Fruit fly (Drosophila melanogaster) whole organism, wandering third instar larva: ENCODE data around the gene UQCR-Q.
A peak's percentile ranks its signal among the peaks of the same experiment; 100 is the strongest.

Source experiments
- Abd-B ChIP-seq: fragments of >200 bp; optimal IDR thresholded peaks from 2 replicates; lab custom pipeline; 2017; ENCODE audit warnings: missing biosample characterization, missing genetic modification characterization
- CG32264 ChIP-seq: fragments of 200-800 bp; sonication (Bioruptor generic); optimal IDR thresholded peaks from 2 replicates; lab custom pipeline; 2016; ENCODE audit warnings: missing biosample characterization, missing genetic modification characterization
- CG9705 ChIP-seq: fragments of 200-800 bp; sonication (Bioruptor generic); optimal IDR thresholded peaks from 2 replicates; lab custom pipeline; 2018; ENCODE audit warnings: missing biosample characterization, mild to moderate bottlenecking, missing genetic modification characterization
- CrebA ChIP-seq: fragments of 200-800 bp; sonication (Bioruptor generic); optimal IDR thresholded peaks from 2 replicates; lab custom pipeline; 2016; ENCODE audit warnings: missing biosample characterization, mild to moderate bottlenecking, missing genetic modification characterization, borderline replicate concordance
- Dif ChIP-seq: fragments of 200-275, 200-300 bp; sonication (Bioruptor generic); optimal IDR thresholded peaks from 2 replicates; lab custom pipeline; 2018; ENCODE audit warnings: missing biosample characterization, missing genetic modification characterization; ENCODE audit not compliant: partially characterized antibody
- HLH106 ChIP-seq: fragments of 200-800 bp; optimal IDR thresholded peaks from 3 replicates; lab custom pipeline; 2019; ENCODE audit warnings: missing biosample characterization, mild to moderate bottlenecking, missing genetic modification characterization, moderate library complexity
- Hnf4 ChIP-seq: fragments of 200-800 bp; sonication (Bioruptor generic); optimal IDR thresholded peaks from 2 replicates; lab custom pipeline; 2016; ENCODE audit warnings: missing biosample characterization, mild to moderate bottlenecking, missing genetic modification characterization
- Hr78 ChIP-seq: fragments of >200 bp; optimal IDR thresholded peaks from 2 replicates; lab custom pipeline; 2017; ENCODE audit warnings: missing biosample characterization, missing genetic modification characterization
- Hr83 ChIP-seq: fragments of 200-300 bp; sonication (Bioruptor generic); optimal IDR thresholded peaks from 2 replicates; lab custom pipeline; 2016; ENCODE audit warnings: missing biosample characterization, mild to moderate bottlenecking, missing genetic modification characterization, moderate library complexity; ENCODE audit not compliant: poor library complexity, severe bottlenecking
- Jra ChIP-seq: sonication (Bioruptor generic); optimal IDR thresholded peaks from 2 replicates; lab custom pipeline; 2016; ENCODE audit warnings: missing biosample characterization, missing genetic modification characterization
- Mio ChIP-seq: sonication (Bioruptor generic); optimal IDR thresholded peaks from 2 replicates; lab custom pipeline; 2016; ENCODE audit warnings: missing biosample characterization, missing genetic modification characterization
- N ChIP-seq: fragments of >200 bp; optimal IDR thresholded peaks from 2 replicates; lab custom pipeline; 2018; ENCODE audit warnings: missing biosample characterization, missing external identifiers, missing genetic modification characterization
- OdsH ChIP-seq: fragments of 200-800 bp; sonication (Bioruptor generic); optimal IDR thresholded peaks from 2 replicates; lab custom pipeline; 2016; ENCODE audit warnings: missing biosample characterization, mild to moderate bottlenecking, missing genetic modification characterization
- Rel ChIP-seq, 2 experiments: fragments of 200-800 bp; sonication (Bioruptor generic) in 1 of 2; optimal IDR thresholded peaks; 2 replicates in 1 of 2; 3 replicates in 1 of 2; lab custom pipeline; 2016 to 2019; ENCODE audit warnings: mild to moderate bottlenecking in 2 of 2, missing biosample characterization in 2 of 2, missing genetic modification characterization in 2 of 2, moderate library complexity in 1 of 2
- Vsx2 ChIP-seq: fragments of 200-300, 225-300 bp; sonication (Bioruptor generic); optimal IDR thresholded peaks from 2 replicates; lab custom pipeline; 2018; ENCODE audit warnings: missing biosample characterization, missing genetic modification characterization; ENCODE audit not compliant: partially characterized antibody
- br ChIP-seq: fragments of 200-800 bp; sonication (Bioruptor generic); optimal IDR thresholded peaks from 2 replicates; lab custom pipeline; 2016; ENCODE audit warnings: missing biosample characterization, missing genetic modification characterization
- brk ChIP-seq: fragments of 200-800 bp; sonication (Bioruptor generic); optimal IDR thresholded peaks from 2 replicates; lab custom pipeline; 2016; ENCODE audit warnings: missing biosample characterization, mild to moderate bottlenecking, missing genetic modification characterization
- dl ChIP-seq, 2 experiments: fragments of 175-275, 200-275 bp in 1 of 2; fragments of 200-275 bp in 1 of 2; sonication (Bioruptor generic); optimal IDR thresholded peaks; lab custom pipeline; 2018; ENCODE audit warnings: mild to moderate bottlenecking in 2 of 2, missing biosample characterization in 2 of 2, missing genetic modification characterization in 2 of 2, moderate library complexity in 2 of 2; ENCODE audit not compliant: partially characterized antibody in 2 of 2, insufficient read depth in 1 of 2
- ey ChIP-seq: fragments of 200-800 bp; sonication (Bioruptor generic); optimal IDR thresholded peaks from 2 replicates; lab custom pipeline; 2016; ENCODE audit warnings: missing biosample characterization, missing genetic modification characterization
- foxo ChIP-seq, 2 experiments: fragments of 200-800 bp; sonication (Bioruptor generic); optimal IDR thresholded peaks; 2 replicates in 1 of 2; 3 replicates in 1 of 2; lab custom pipeline; 2016 to 2017; ENCODE audit warnings: missing biosample characterization in 2 of 2, missing genetic modification characterization in 2 of 2
- fru ChIP-seq: fragments of 200-800 bp; sonication (Bioruptor generic); optimal IDR thresholded peaks from 3 replicates; lab custom pipeline; 2016; ENCODE audit warnings: missing biosample characterization, mild to moderate bottlenecking, missing genetic modification characterization
- h ChIP-seq: fragments of 200-800 bp; sonication (Bioruptor generic); optimal IDR thresholded peaks from 3 replicates; lab custom pipeline; 2016; ENCODE audit warnings: missing biosample characterization, mild to moderate bottlenecking, missing genetic modification characterization
- jim ChIP-seq: fragments of 175-275, 200-325 bp; sonication (Bioruptor generic); optimal IDR thresholded peaks from 2 replicates; lab custom pipeline; 2016; ENCODE audit warnings: missing biosample characterization, mild to moderate bottlenecking, missing genetic modification characterization
- lola ChIP-seq: fragments of >200 bp; optimal IDR thresholded peaks from 2 replicates; lab custom pipeline; 2017; ENCODE audit warnings: missing biosample characterization, missing genetic modification characterization
- pan ChIP-seq: fragments of >200 bp; optimal IDR thresholded peaks from 2 replicates; lab custom pipeline; 2017
- psq ChIP-seq: fragments of 200-800 bp; sonication (Bioruptor generic); optimal IDR thresholded peaks from 3 replicates; lab custom pipeline; 2017; ENCODE audit warnings: missing biosample characterization, mild to moderate bottlenecking, missing genetic modification characterization, moderate library complexity
- rgr ChIP-seq: fragments of 200-800 bp; sonication (Bioruptor generic); optimal IDR thresholded peaks from 3 replicates; lab custom pipeline; 2016; ENCODE audit warnings: missing biosample characterization, mild to moderate bottlenecking, missing genetic modification characterization
- sage ChIP-seq: fragments of 200-800 bp; sonication (Bioruptor generic); optimal IDR thresholded peaks from 2 replicates; lab custom pipeline; 2016; ENCODE audit warnings: missing biosample characterization, mild to moderate bottlenecking, missing genetic modification characterization
- sv ChIP-seq: fragments of 200-800 bp; sonication (Bioruptor generic); optimal IDR thresholded peaks from 3 replicates; lab custom pipeline; 2016; ENCODE audit warnings: missing biosample characterization, missing genetic modification characterization
- tai ChIP-seq: sonication (Bioruptor generic); optimal IDR thresholded peaks from 2 replicates; lab custom pipeline; 2016; ENCODE audit warnings: missing biosample characterization, missing genetic modification characterization
- usp ChIP-seq: fragments of >200 bp; optimal IDR thresholded peaks from 2 replicates; lab custom pipeline; 2017; ENCODE audit warnings: missing biosample characterization, missing genetic modification characterization
- woc ChIP-seq: sonication (Bioruptor generic); optimal IDR thresholded peaks from 2 replicates; lab custom pipeline; 2016; ENCODE audit warnings: missing biosample characterization, mild to moderate bottlenecking, missing genetic modification characterization

UQCR-Q gene

dm6 chr3L:17488622-17489391 is 14.2 kb downstream of the UQCR-Q start:
- TF ChIP-seq psq (GFP tag; lab: Kevin White, UChicago) (peak; percentile 53), br (peak; percentile 10), dl (GFP tag; optimal IDR thresholded peaks at IDR 0.05; lab: Kevin White, UChicago; ENCODE audit: insufficient read depth in 1 of 2, partially characterized antibody in 2 of 2) (no peak), foxo (GFP tag; optimal IDR thresholded peaks at IDR 0.05; lab: Kevin White, UChicago) (no peak), Jra (no peak), Hr83 (GFP tag; lab: Kevin White, UChicago) (no peak), jim (GFP tag; lab: Kevin White, UChicago) (no peak), CG9705 (GFP tag; lab: Kevin White, UChicago) (no peak), brk (GFP tag; lab: Kevin White, UChicago) (no peak), usp (GFP tag; lab: Kevin White, UChicago) (no peak), Hr78 (GFP tag; lab: Kevin White, UChicago) (no peak), Rel (GFP tag; optimal IDR thresholded peaks at IDR 0.05; lab: Kevin White, UChicago) (no peak), Rel (tag; optimal IDR thresholded peaks at IDR 0.05; lab: Kevin White, UChicago) (peak; percentile 27), ey (GFP tag; lab: Kevin White, UChicago) (no peak), CG32264 (GFP tag; lab: Kevin White, UChicago) (no peak), tai (no peak), Abd-B (GFP tag; lab: Kevin White, UChicago) (no peak)

- TF ChIP-seq Mio (GFP tag; lab: Kevin White, UChicago) (no peak), Dif (no peak), OdsH (no peak), Abd-B (GFP tag; lab: Kevin White, UChicago) (no peak), sv (GFP tag; lab: Kevin White, UChicago) (no peak), CrebA (GFP tag; lab: Kevin White, UChicago) (no peak), HLH106 (tag; lab: Kevin White, UChicago) (no peak), N (GFP tag; lab: Kevin White, UChicago) (no peak), lola (GFP tag; lab: Kevin White, UChicago) (no peak), Jra (no peak), psq (GFP tag; lab: Kevin White, UChicago) (no peak), brk (GFP tag; lab: Kevin White, UChicago) (no peak), Vsx2 (GFP tag; lab: Kevin White, UChicago) (no peak), jim (GFP tag; lab: Kevin White, UChicago) (no peak), CG32264 (GFP tag; lab: Kevin White, UChicago) (no peak), dl (GFP tag; optimal IDR thresholded peaks at IDR 0.05; lab: Kevin White, UChicago; ENCODE audit: insufficient read depth in 1 of 2, partially characterized antibody in 2 of 2) (no peak), woc (no peak), foxo (GFP tag; optimal IDR thresholded peaks at IDR 0.05; lab: Kevin White, UChicago) (no peak), Hnf4 (GFP tag; lab: Kevin White, UChicago) (no peak)
These were observed 17.1 kb downstream of the UQCR-Q start for dm6 chr3L:17491646-17492045.

- TF ChIP-seq CG32264 (GFP tag; lab: Kevin White, UChicago) (no peak), rgr (GFP tag; lab: Kevin White, UChicago) (no peak), foxo (GFP tag; optimal IDR thresholded peaks at IDR 0.05; lab: Kevin White, UChicago) (no peak), fru (GFP tag; lab: Kevin White, UChicago) (no peak), OdsH (no peak), Mio (GFP tag; lab: Kevin White, UChicago) (no peak), jim (GFP tag; lab: Kevin White, UChicago) (no peak), woc (no peak), psq (GFP tag; lab: Kevin White, UChicago) (no peak), pan (lab: Kevin White, UChicago) (no peak), HLH106 (tag; lab: Kevin White, UChicago) (no peak), Vsx2 (GFP tag; lab: Kevin White, UChicago) (no peak), h (GFP tag; lab: Kevin White, UChicago) (no peak), N (GFP tag; lab: Kevin White, UChicago) (no peak), sv (GFP tag; lab: Kevin White, UChicago) (no peak), Hnf4 (GFP tag; lab: Kevin White, UChicago) (no peak), sage (GFP tag; lab: Kevin White, UChicago) (no peak)
These were observed 18.7 kb downstream of the UQCR-Q start for dm6 chr3L:17493256-17493655.
